Fruit fly (Drosophila melanogaster) Kc167 (cell line): ENCODE data around the gene Exo70.

Experiments
- insv ChIP-seq: fragments of >200 bp; optimal IDR thresholded peaks from 3 replicates; lab custom pipeline; 2018; ENCODE audit warnings: missing external identifiers
- psq ChIP-seq: fragments of >200 bp; optimal IDR thresholded peaks from 2 replicates; lab custom pipeline; 2017; ENCODE audit warnings: missing external identifiers

DNA sequence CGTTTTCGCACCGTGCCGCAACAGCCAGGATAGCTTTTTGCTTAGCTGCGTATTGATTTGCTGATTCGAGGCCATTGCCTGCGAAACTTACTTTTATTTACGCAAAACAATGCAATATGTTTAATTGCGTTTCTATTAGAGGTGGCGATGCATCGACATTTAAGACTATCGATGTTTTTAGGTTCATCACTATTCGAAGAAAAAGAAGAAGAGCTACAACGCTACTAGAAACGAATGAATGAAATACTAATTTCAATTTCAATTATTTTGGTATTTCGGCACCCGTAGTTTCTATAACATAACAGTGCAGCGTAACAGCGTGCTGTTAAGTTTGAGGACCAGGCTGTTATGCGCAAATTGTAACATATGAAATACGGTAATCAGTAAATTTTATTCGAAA, 6.5 kb upstream of the Exo70 start, which contains the start of the genes Tpt, mkg-p and CG13667:
- TF ChIP-seq psq (lab: Kevin White, UChicago) = no peak
- TF ChIP-seq insv (lab: Kevin White, UChicago) = no peak
